Worm (Caenorhabditis elegans): Measurements from ENCODE around the gene T03G11.10.

Gene T03G11.10

DNA sequence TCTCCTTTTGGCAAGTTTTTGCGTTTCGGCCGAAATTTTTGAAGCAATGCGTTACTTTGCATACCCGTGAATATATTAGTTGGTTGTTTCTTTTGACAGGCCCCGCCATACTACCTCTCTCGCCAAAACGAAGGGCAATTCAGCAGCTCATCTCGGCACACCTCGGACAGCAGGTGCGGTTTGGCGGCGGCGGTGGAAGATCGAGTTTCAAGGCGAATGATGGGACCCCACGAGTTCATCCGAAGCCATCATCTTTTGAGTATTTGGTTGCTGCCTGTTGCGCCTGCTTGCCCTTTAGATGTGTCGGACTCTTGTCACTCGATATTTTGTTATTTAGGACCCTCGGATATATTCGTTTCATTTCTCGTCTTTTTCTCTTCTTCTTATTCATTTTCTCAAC is 37.3 kb upstream of the T03G11.10 start:
- TF ChIP-seq nhr-129 (tag; optimal IDR thresholded peaks at IDR 0.05) = peak; percentile 22
- TF ChIP-seq F13H6.1 (tag; optimal IDR thresholded peaks at IDR 0.05) = peak; percentile 71
- no peak for TF ChIP-seq nhr-237 (tag; optimal IDR thresholded peaks at IDR 0.05)
- TF ChIP-seq lsy-2 (tag; optimal IDR thresholded peaks at IDR 0.05) = peak in 1 of 2 experiments; percentile 8

DNA sequence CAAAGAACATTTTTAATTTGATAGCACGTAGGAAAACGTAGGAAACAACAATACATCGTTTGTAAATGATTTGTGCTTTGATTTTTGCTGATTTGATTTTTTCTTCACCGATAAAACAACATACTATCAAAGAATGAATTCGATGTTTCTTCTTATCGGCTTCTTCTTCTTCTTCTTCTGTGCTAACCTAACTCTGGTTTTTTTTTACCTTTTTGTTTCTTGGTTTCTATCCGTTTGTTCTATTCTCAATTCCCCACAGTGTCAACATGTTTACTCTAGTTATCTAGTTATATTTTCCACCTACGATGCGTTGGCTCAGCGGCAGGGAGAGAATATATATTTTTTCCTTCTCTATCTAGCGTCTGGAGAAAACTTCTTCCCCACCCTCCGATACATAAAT is 36.8 kb upstream of the T03G11.10 start:
- TF ChIP-seq aly-2 (tag; optimal IDR thresholded peaks at IDR 0.05) (no peak), nhr-23 (tag; optimal IDR thresholded peaks at IDR 0.05) (no peak), ztf-4 (tag; optimal IDR thresholded peaks at IDR 0.05) (no peak), ceh-82 (tag; optimal IDR thresholded peaks at IDR 0.05) (no peak), mbf-1 (tag; optimal IDR thresholded peaks at IDR 0.05) (no peak), skn-1 (tag; optimal IDR thresholded peaks at IDR 0.05) (no peak), ZK546.5 (tag; optimal IDR thresholded peaks at IDR 0.05) (no peak), nhr-6 (tag; optimal IDR thresholded peaks at IDR 0.05) (no peak), Y55F3AM.14 (GFP tag; optimal IDR thresholded peaks at IDR 0.05) (no peak), blmp-1 (tag; optimal IDR thresholded peaks at IDR 0.05; ENCODE audit: insufficient read depth) (no peak), ztf-1 (GFP tag; conservative IDR thresholded peaks at IDR 0.05) (no peak), mdl-1 (tag; optimal IDR thresholded peaks at IDR 0.05) (no peak), fos-1 (tag; optimal IDR thresholded peaks at IDR 0.05) (peak; percentile 14), nhr-129 (tag; optimal IDR thresholded peaks at IDR 0.05) (no peak), crh-2 (tag; optimal IDR thresholded peaks at IDR 0.05) (peak; percentile 13), elt-3 (tag; optimal IDR thresholded peaks at IDR 0.05) (no peak)

DNA sequence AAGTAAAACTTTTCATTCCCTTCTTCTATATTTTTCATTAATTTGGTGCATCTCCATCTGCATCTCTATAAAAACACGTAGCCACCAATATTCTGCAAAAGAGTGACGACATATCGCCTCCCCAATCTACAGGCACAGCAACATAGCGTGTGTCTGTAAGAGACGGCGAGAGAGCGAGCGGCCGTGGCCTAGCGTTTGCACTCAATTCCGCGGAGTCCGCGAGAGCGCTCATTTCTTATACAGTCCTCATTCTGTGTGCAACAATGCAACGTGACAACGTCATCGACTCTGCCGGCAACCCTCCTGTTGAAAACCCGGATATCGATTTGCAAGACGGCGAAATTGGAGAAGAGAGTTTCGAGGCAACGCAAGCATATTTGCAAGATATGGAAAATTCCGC is 34.6 kb upstream of the T03G11.10 start, which contains the start of gene H28G03.2:
Gene H28G03.2, plus strand, starts transcription at position 200 of the 400 bp plus-strand sequence.
- TF ChIP-seq sma-9 (GFP tag; optimal IDR thresholded peaks at IDR 0.05) (peak; percentile 18), sma-9 (tag; optimal IDR thresholded peaks at IDR 0.05) (no peak), alr-1 (tag; optimal IDR thresholded peaks at IDR 0.05) (no peak), egl-27 (tag; optimal IDR thresholded peaks at IDR 0.05) (no peak), lin-39 (tag; optimal IDR thresholded peaks at IDR 0.05) (no peak), nhr-129 (tag; optimal IDR thresholded peaks at IDR 0.05) (peak; percentile 22), zag-1 (tag; optimal IDR thresholded peaks at IDR 0.05) (no peak), lin-13 (GFP tag; optimal IDR thresholded peaks at IDR 0.05) (no peak), unc-39 (tag; optimal IDR thresholded peaks at IDR 0.05) (no peak)

DNA sequence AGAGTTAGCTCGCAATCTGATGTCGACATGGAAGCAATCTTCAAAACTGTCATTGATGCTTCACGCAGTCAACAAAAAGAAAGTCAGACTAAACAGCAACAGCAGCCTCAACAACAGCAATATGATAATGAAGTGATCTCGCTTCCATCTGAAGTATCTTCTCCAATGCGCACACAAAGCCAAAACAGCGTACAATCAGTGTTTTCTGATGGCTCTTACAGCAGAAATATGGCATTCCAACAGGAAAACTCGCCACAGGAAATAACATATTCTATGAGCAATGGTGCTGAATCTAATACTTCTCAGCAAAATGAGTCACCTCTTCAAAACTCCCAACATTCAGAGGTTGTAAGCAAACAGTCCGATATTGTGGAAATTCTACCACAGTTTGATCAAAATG is 31.9 kb upstream of the T03G11.10 start:
- no peak for TF ChIP-seq F13H6.1 (tag; optimal IDR thresholded peaks at IDR 0.05)
- TF ChIP-seq ceh-82 (tag; optimal IDR thresholded peaks at IDR 0.05) = no peak
- TF ChIP-seq lin-11 (tag; optimal IDR thresholded peaks at IDR 0.05) = no peak
- no peak for TF ChIP-seq mdl-1 (tag; optimal IDR thresholded peaks at IDR 0.05)
- no peak for TF ChIP-seq unc-39 (tag; optimal IDR thresholded peaks at IDR 0.05)
- TF ChIP-seq nhr-237 (tag; optimal IDR thresholded peaks at IDR 0.05) = no peak
- no peak for TF ChIP-seq elt-3 (tag; optimal IDR thresholded peaks at IDR 0.05)
- TF ChIP-seq nhr-129 (tag; optimal IDR thresholded peaks at IDR 0.05) = no peak

ce11 chrX:5202399-5202798 is 31.4 kb upstream of the T03G11.10 start:
- TF ChIP-seq ztf-11 (tag; optimal IDR thresholded peaks at IDR 0.05) (no peak), fos-1 (tag; optimal IDR thresholded peaks at IDR 0.05) (peak; percentile 43)

- TF ChIP-seq lin-13 (GFP tag; optimal IDR thresholded peaks at IDR 0.05) (no peak), nhr-11 (tag; optimal IDR thresholded peaks at IDR 0.05) (no peak), sma-9 (GFP tag; optimal IDR thresholded peaks at IDR 0.05) (no peak), sma-9 (tag; optimal IDR thresholded peaks at IDR 0.05) (no peak), peb-1 (tag; optimal IDR thresholded peaks at IDR 0.05) (no peak), nhr-25 (tag; optimal IDR thresholded peaks at IDR 0.05) (no peak), lin-39 (tag; optimal IDR thresholded peaks at IDR 0.05) (no peak), ztf-11 (tag; optimal IDR thresholded peaks at IDR 0.05) (no peak), mdl-1 (tag; optimal IDR thresholded peaks at IDR 0.05) (no peak), elt-1 (tag; optimal IDR thresholded peaks at IDR 0.05) (no peak), ZK546.5 (tag; optimal IDR thresholded peaks at IDR 0.05) (no peak), nhr-23 (tag; optimal IDR thresholded peaks at IDR 0.05) (no peak), unc-39 (tag; optimal IDR thresholded peaks at IDR 0.05) (no peak), nhr-12 (tag; optimal IDR thresholded peaks at IDR 0.05) (no peak)
Measured at ce11 chrX:5201860-5202259, 30.9 kb upstream of the T03G11.10 start.

Measured in whole organism, L2 larva.